Worm (Caenorhabditis elegans): ENCODE data around the gene urm-1.

ce11 chrIII:10536087-10536723 lies 30.9 kb downstream of the urm-1 start:
- TF ChIP-seq pax-3 (tag; optimal IDR thresholded peaks at IDR 0.05): no peak
- no peak for TF ChIP-seq lin-39 (tag; optimal IDR thresholded peaks at IDR 0.05)
